Fruit fly (Drosophila melanogaster) whole organism, embryonic: ENCODE measurements around the gene Tlk.

Source experiments
- Antp ChIP-seq: fragments of 200-800 bp; sonication (Bioruptor generic); optimal IDR thresholded peaks from 3 replicates; lab custom pipeline; 2016; ENCODE audit warnings: missing biosample characterization, missing genetic modification characterization
- Atf-2 ChIP-seq: fragments of 200-800 bp; sonication (Bioruptor generic); optimal IDR thresholded peaks from 2 replicates; lab custom pipeline; 2016; ENCODE audit warnings: missing biosample characterization, missing genetic modification characterization
- Bdp1 ChIP-seq: fragments of 200-800 bp; sonication (Bioruptor generic); optimal IDR thresholded peaks from 3 replicates; lab custom pipeline; 2016; ENCODE audit warnings: missing biosample characterization, missing genetic modification characterization
- CG10321 ChIP-seq: fragments of 200-800 bp; sonication (Bioruptor generic); IDR thresholded peaks from 2 replicates; pipeline ENCODE4 v1.3.6; 2022; ENCODE audit warnings: missing biosample characterization, missing genetic modification characterization
- CG11504 ChIP-seq: fragments of 200-800 bp; sonication (Bioruptor generic); optimal IDR thresholded peaks from 3 replicates; lab custom pipeline; 2019; ENCODE audit warnings: missing biosample characterization, mild to moderate bottlenecking, missing genetic modification characterization, moderate library complexity
- CG11695 ChIP-seq: fragments of 200-800 bp; sonication (Bioruptor generic); IDR thresholded peaks from 3 replicates; pipeline ENCODE4 v1.3.6; 2022; ENCODE audit warnings: missing biosample characterization, missing genetic modification characterization
- CG1233 ChIP-seq: fragments of 200-800 bp; sonication (Bioruptor generic); optimal IDR thresholded peaks from 4 replicates; lab custom pipeline; 2018; ENCODE audit warnings: missing biosample characterization, mild to moderate bottlenecking, missing genetic modification characterization
- CG12744 ChIP-seq: fragments of 200-800 bp; sonication (Bioruptor generic); optimal IDR thresholded peaks from 2 replicates; lab custom pipeline; 2016; ENCODE audit warnings: missing biosample characterization, missing genetic modification characterization
- CG14014 ChIP-seq: fragments of 200-800 bp; sonication (Bioruptor generic); IDR thresholded peaks from 2 replicates; pipeline ENCODE4 v1.3.6; 2022; ENCODE audit warnings: missing biosample characterization, missing genetic modification characterization
- CG14710 ChIP-seq: fragments of 200-800 bp; sonication (Bioruptor generic); optimal IDR thresholded peaks from 3 replicates; lab custom pipeline; 2019; ENCODE audit warnings: missing biosample characterization, mild to moderate bottlenecking, missing genetic modification characterization, moderate library complexity
- CG17328 ChIP-seq: fragments of 200-800 bp; sonication (Bioruptor generic); IDR thresholded peaks from 2 replicates; pipeline ENCODE4 v1.3.6; 2022; ENCODE audit warnings: missing biosample characterization, missing genetic modification characterization
- CG17361 ChIP-seq: fragments of 200-800 bp; sonication (Bioruptor generic); IDR thresholded peaks from 3 replicates; pipeline ENCODE4 v1.3.6; 2022; ENCODE audit warnings: missing biosample characterization, missing genetic modification characterization
- CG18619 ChIP-seq: fragments of 200-800 bp; sonication (Bioruptor generic); optimal IDR thresholded peaks from 3 replicates; lab custom pipeline; 2017; ENCODE audit warnings: missing biosample characterization, mild to moderate bottlenecking, missing genetic modification characterization
- CG2678 ChIP-seq: fragments of 200-800 bp; sonication (Bioruptor generic); optimal IDR thresholded peaks from 3 replicates; lab custom pipeline; 2019; ENCODE audit warnings: missing biosample characterization, mild to moderate bottlenecking, missing genetic modification characterization, moderate library complexity
- CG30020 ChIP-seq: fragments of 200-800 bp; optimal IDR thresholded peaks from 2 replicates; lab custom pipeline; 2019; ENCODE audit warnings: missing biosample characterization, mild to moderate bottlenecking, missing genetic modification characterization, moderate library complexity
- CG31365 ChIP-seq: fragments of 200-800 bp; sonication (Bioruptor generic); optimal IDR thresholded peaks from 2 replicates; lab custom pipeline; 2018; ENCODE audit warnings: missing biosample characterization, mild to moderate bottlenecking, missing genetic modification characterization
- CG31388 ChIP-seq: fragments of 200-800 bp; sonication (Bioruptor generic); optimal IDR thresholded peaks from 2 replicates; lab custom pipeline; 2016; ENCODE audit warnings: missing biosample characterization, missing genetic modification characterization
- CG4617 ChIP-seq: fragments of 200-800 bp; sonication (Bioruptor generic); optimal IDR thresholded peaks from 3 replicates; lab custom pipeline; 2016; ENCODE audit warnings: missing biosample characterization, missing genetic modification characterization, borderline replicate concordance
- CG4820 ChIP-seq: fragments of 200-800 bp; sonication (Bioruptor generic); optimal IDR thresholded peaks from 3 replicates; lab custom pipeline; 2016; ENCODE audit warnings: missing biosample characterization, missing genetic modification characterization
- CG6689 ChIP-seq: fragments of 200-800 bp; sonication (Bioruptor generic); IDR thresholded peaks from 2 replicates; pipeline ENCODE4 v1.3.6; 2022; ENCODE audit warnings: missing biosample characterization, missing genetic modification characterization
- CG6791 ChIP-seq: fragments of 200-800 bp; sonication (Bioruptor generic); IDR thresholded peaks from 3 replicates; pipeline ENCODE4 v1.3.6; 2022; ENCODE audit warnings: missing biosample characterization, missing genetic modification characterization; ENCODE audit not compliant: partially characterized antibody
- CG7556 ChIP-seq: fragments of 200-800 bp; sonication (Bioruptor generic); optimal IDR thresholded peaks from 2 replicates; lab custom pipeline; 2017; ENCODE audit warnings: missing biosample characterization, mild to moderate bottlenecking, missing genetic modification characterization
- CG9609 ChIP-seq: fragments of 200-800 bp; sonication (Bioruptor generic); optimal IDR thresholded peaks from 3 replicates; lab custom pipeline; 2016; ENCODE audit warnings: missing biosample characterization, missing genetic modification characterization
- CG9727 ChIP-seq: fragments of 200-800 bp; sonication (Bioruptor generic); optimal IDR thresholded peaks from 3 replicates; lab custom pipeline; 2017; ENCODE audit warnings: missing biosample characterization, mild to moderate bottlenecking, missing genetic modification characterization
- Dad ChIP-seq: fragments of 200-800 bp; sonication (Bioruptor generic); optimal IDR thresholded peaks from 3 replicates; lab custom pipeline; 2016; ENCODE audit warnings: missing biosample characterization, missing genetic modification characterization
- Dip3 ChIP-seq: fragments of 200-800 bp; sonication (Bioruptor generic); optimal IDR thresholded peaks from 3 replicates; lab custom pipeline; 2016; ENCODE audit warnings: missing biosample characterization, missing genetic modification characterization
- Drgx ChIP-seq: fragments of 200-800 bp; sonication (Bioruptor generic); IDR thresholded peaks from 2 replicates; pipeline ENCODE4 v1.3.6; 2022; ENCODE audit warnings: missing biosample characterization, missing genetic modification characterization
- H2.0 ChIP-seq: fragments of 200-800 bp; sonication (Bioruptor generic); IDR thresholded peaks from 2 replicates; pipeline ENCODE4 v1.3.6; 2022; ENCODE audit warnings: missing biosample characterization, missing genetic modification characterization
- HmgZ ChIP-seq: fragments of 200-800 bp; sonication (Bioruptor generic); optimal IDR thresholded peaks from 2 replicates; lab custom pipeline; 2018; ENCODE audit warnings: missing biosample characterization, mild to moderate bottlenecking, missing genetic modification characterization
- Hmx ChIP-seq: fragments of 200-800 bp; sonication (Bioruptor generic); optimal IDR thresholded peaks from 2 replicates; lab custom pipeline; 2016; ENCODE audit warnings: missing biosample characterization, missing genetic modification characterization
- Meics ChIP-seq: fragments of 200-800 bp; sonication (Bioruptor generic); optimal IDR thresholded peaks from 2 replicates; lab custom pipeline; 2017; ENCODE audit warnings: missing biosample characterization, mild to moderate bottlenecking, missing genetic modification characterization
- Mes4 ChIP-seq: fragments of 200-800 bp; sonication (Bioruptor generic); optimal IDR thresholded peaks from 2 replicates; lab custom pipeline; 2016; ENCODE audit warnings: missing biosample characterization, missing genetic modification characterization
- NC2α ChIP-seq: fragments of 200-800 bp; sonication (Bioruptor generic); optimal IDR thresholded peaks from 2 replicates; lab custom pipeline; 2016; ENCODE audit warnings: missing biosample characterization, missing genetic modification characterization
- Nf-YC ChIP-seq: fragments of 200-800 bp; optimal IDR thresholded peaks from 3 replicates; lab custom pipeline; 2019; ENCODE audit warnings: missing biosample characterization, mild to moderate bottlenecking, missing genetic modification characterization, moderate library complexity
- Ptx1 ChIP-seq: fragments of 200-800 bp; sonication (Bioruptor generic); IDR thresholded peaks from 2 replicates; pipeline ENCODE4 v1.3.6; 2022; ENCODE audit warnings: missing biosample characterization, missing genetic modification characterization
- Rx ChIP-seq: fragments of 200-800 bp; sonication (Bioruptor generic); IDR thresholded peaks from 2 replicates; pipeline ENCODE4 v1.3.6; 2022; ENCODE audit warnings: missing biosample characterization, missing genetic modification characterization
- bigmax ChIP-seq: fragments of 200-800 bp; sonication (Bioruptor generic); optimal IDR thresholded peaks from 2 replicates; lab custom pipeline; 2018; ENCODE audit warnings: missing biosample characterization, mild to moderate bottlenecking, missing genetic modification characterization
- chif ChIP-seq, 2 experiments: fragments of 200-800 bp; sonication (Bioruptor generic); optimal IDR thresholded peaks; 3 replicates each; lab custom pipeline; 2016; ENCODE audit warnings: missing biosample characterization in 2 of 2, missing genetic modification characterization in 2 of 2
- dpn ChIP-seq, 2 experiments: fragments of 200-800 bp; sonication (Bioruptor generic); optimal IDR thresholded peaks; 3 replicates each; lab custom pipeline; 2016; ENCODE audit warnings: missing biosample characterization in 2 of 2, missing genetic modification characterization in 2 of 2
- ems ChIP-seq: fragments of 200-800 bp; sonication (Bioruptor generic); optimal IDR thresholded peaks from 3 replicates; lab custom pipeline; 2016; ENCODE audit warnings: missing biosample characterization, missing genetic modification characterization
- fd96Cb ChIP-seq: fragments of 200-800 bp; sonication (Bioruptor generic); optimal IDR thresholded peaks from 2 replicates; lab custom pipeline; 2018; ENCODE audit warnings: missing biosample characterization, mild to moderate bottlenecking, missing genetic modification characterization, moderate library complexity
- hth ChIP-seq: fragments of >200 bp; optimal IDR thresholded peaks from 2 replicates; lab custom pipeline; 2017; ENCODE audit warnings: inconsistent platforms
- ken ChIP-seq: fragments of 200-800 bp; sonication (Bioruptor generic); IDR thresholded peaks from 3 replicates; pipeline ENCODE4 v1.3.6; 2022; ENCODE audit warnings: missing biosample characterization, missing genetic modification characterization
- nerfin-1 ChIP-seq: fragments of 200-800 bp; sonication (Bioruptor generic); optimal IDR thresholded peaks from 3 replicates; lab custom pipeline; 2019; ENCODE audit warnings: missing biosample characterization, mild to moderate bottlenecking, missing genetic modification characterization, moderate library complexity
- p53 ChIP-seq: fragments of 200-800 bp; sonication (Bioruptor generic); optimal IDR thresholded peaks from 2 replicates; lab custom pipeline; 2016; ENCODE audit warnings: missing biosample characterization, missing genetic modification characterization
- pum ChIP-seq: fragments of 200-800 bp; sonication (Bioruptor generic); optimal IDR thresholded peaks from 2 replicates; lab custom pipeline; 2016; ENCODE audit warnings: missing biosample characterization, missing genetic modification characterization
- row ChIP-seq: fragments of 200-800 bp; sonication (Bioruptor generic); IDR thresholded peaks from 3 replicates; pipeline ENCODE4 v1.3.6; 2022; ENCODE audit warnings: missing biosample characterization, missing genetic modification characterization
- sc ChIP-seq, 3 experiments: fragments of >200 bp in 2 of 3; fragments of 200-800 bp in 1 of 3; sonication (Bioruptor generic) in 1 of 3; optimal IDR thresholded peaks; 2 replicates in 2 of 3; 3 replicates in 1 of 3; lab custom pipeline; 2017; ENCODE audit warnings: mild to moderate bottlenecking in 1 of 3, missing biosample characterization in 1 of 3, missing genetic modification characterization in 1 of 3, missing genetic modification reagents in 1 of 3
- slou ChIP-seq: fragments of 200-800 bp; sonication (Bioruptor generic); optimal IDR thresholded peaks from 3 replicates; lab custom pipeline; 2016; ENCODE audit warnings: missing biosample characterization, missing genetic modification characterization
- tap ChIP-seq: fragments of 200-800 bp; optimal IDR thresholded peaks from 3 replicates; lab custom pipeline; 2019; ENCODE audit warnings: missing biosample characterization, mild to moderate bottlenecking, missing genetic modification characterization, moderate library complexity
- tin ChIP-seq: fragments of 200-800 bp; sonication (Bioruptor generic); optimal IDR thresholded peaks from 3 replicates; lab custom pipeline; 2016; ENCODE audit warnings: missing biosample characterization, missing genetic modification characterization
- zfh1 ChIP-seq: fragments of 200-800 bp; sonication (Bioruptor generic); IDR thresholded peaks from 3 replicates; pipeline ENCODE4 v1.3.6; 2022; ENCODE audit warnings: missing biosample characterization, missing genetic modification characterization

Gene Tlk

dm6 chrX:3690631-3691030 lies 29.2 kb upstream of the Tlk start (continued):
- TF ChIP-seq Dip3, result peak; percentile 30
- TF ChIP-seq CG31365 (tag; lab: Kevin White, UChicago), result no peak
- TF ChIP-seq NC2α (GFP tag; lab: Kevin White, UChicago), result no peak
- no peak for TF ChIP-seq Hmx (GFP tag; lab: Kevin White, UChicago)
- no peak for TF ChIP-seq ems (GFP tag; lab: Kevin White, UChicago)
- TF ChIP-seq CG1233 (GFP tag; lab: Kevin White, UChicago), result no peak
- TF ChIP-seq CG11504 (tag; lab: Kevin White, UChicago), result peak; percentile 68
- 0 out of 2 replicates have a peak, but pooled peaks have one; percentile 21 for TF ChIP-seq CG14014 (GFP tag; lab: Robert Waterston, UW)
- peak; percentile 70 for TF ChIP-seq CG2678 (tag; lab: Kevin White, UChicago)
- peak; percentile 83 for TF ChIP-seq row (GFP tag; lab: Robert Waterston, UW)
- TF ChIP-seq fd96Cb (tag; lab: Kevin White, UChicago), result peak; percentile 51
- TF ChIP-seq pum, result peak; percentile 29
- TF ChIP-seq CG7556 (GFP tag; lab: Kevin White, UChicago), result peak; percentile 56
- TF ChIP-seq Dad, result no peak
- peak; percentile 57 for TF ChIP-seq Antp (GFP tag; lab: Kevin White, UChicago)
- TF ChIP-seq CG17328 (GFP tag; lab: Robert Waterston, UW), result peak; percentile 31; the same call in 1 of the 2 replicates
- peak; percentile 24 to 56 for TF ChIP-seq dpn (GFP tag; optimal IDR thresholded peaks at IDR 0.05; lab: Kevin White, UChicago)
- TF ChIP-seq Ptx1 (GFP tag; lab: Robert Waterston, UW), result peak; percentile 53; the same call in 1 of the 2 replicates
- TF ChIP-seq Mes4 (GFP tag; lab: Kevin White, UChicago), result peak; percentile 1
- peak; percentile 11 to 32 for TF ChIP-seq chif (GFP tag; optimal IDR thresholded peaks at IDR 0.05; lab: Kevin White, UChicago)
- peak; percentile 22 for TF ChIP-seq Nf-YC (tag; lab: Kevin White, UChicago)
- TF ChIP-seq CG10321 (GFP tag; lab: Robert Waterston, UW), result no peak
- peak; percentile 37; the same call in 1 of the 2 replicates for TF ChIP-seq CG6689 (GFP tag; lab: Robert Waterston, UW)
- peak; percentile 40 for TF ChIP-seq CG9727
- peak; percentile 61 for TF ChIP-seq CG17361 (GFP tag; lab: Robert Waterston, UW)
- TF ChIP-seq Bdp1 (GFP tag; lab: Kevin White, UChicago), result no peak
- TF ChIP-seq CG6791 (GFP tag; lab: Robert Waterston, UW), result no peak
- TF ChIP-seq p53 (GFP tag; lab: Kevin White, UChicago), result no peak
- peak; percentile 53 for TF ChIP-seq Meics
- peak; percentile 49 for TF ChIP-seq Rx (GFP tag; lab: Robert Waterston, UW)
- TF ChIP-seq CG31388 (GFP tag; lab: Kevin White, UChicago), result no peak
- TF ChIP-seq tin, result peak; percentile 17
- 0 out of 3 replicates have a peak, but pooled peaks have one; percentile 42 for TF ChIP-seq ken (GFP tag; lab: Robert Waterston, UW)
- peak; percentile 59; the same call in 1 of the 3 replicates for TF ChIP-seq zfh1 (GFP tag; lab: Robert Waterston, UW)
- no peak for TF ChIP-seq H2.0 (GFP tag; lab: Robert Waterston, UW)
- TF ChIP-seq CG30020 (tag; lab: Kevin White, UChicago), result no peak
- peak; percentile 69 for TF ChIP-seq nerfin-1
- TF ChIP-seq CG14710 (tag; lab: Kevin White, UChicago), result peak; percentile 43
- TF ChIP-seq hth (lab: Kevin White, UChicago), result no peak
- TF ChIP-seq tap, result peak; percentile 19
- peak; percentile 20 for TF ChIP-seq HmgZ
- no peak for TF ChIP-seq sc (optimal IDR thresholded peaks at IDR 0.05; lab: Kevin White, UChicago)
- no peak for TF ChIP-seq sc (GFP tag; optimal IDR thresholded peaks at IDR 0.05; lab: Kevin White, UChicago)
- no peak for TF ChIP-seq slou (GFP tag; lab: Kevin White, UChicago)
- TF ChIP-seq CG4820, result peak; percentile 46
- TF ChIP-seq Atf-2 (GFP tag; lab: Kevin White, UChicago), result peak; percentile 19
- TF ChIP-seq CG4617 (GFP tag; lab: Kevin White, UChicago), result no peak
- TF ChIP-seq CG11695, result peak; percentile 29; the same call in 2 of the 3 replicates
- TF ChIP-seq CG9609, result peak; percentile 20
- TF ChIP-seq CG12744 (GFP tag; lab: Kevin White, UChicago), result no peak
- no peak for TF ChIP-seq bigmax (GFP tag; lab: Kevin White, UChicago)
- TF ChIP-seq Drgx, result no peak
- peak; percentile 8 for TF ChIP-seq CG18619 (GFP tag; lab: Kevin White, UChicago)
